Fruit fly (Drosophila melanogaster) whole organism, embryonic: ENCODE measurements around the gene CG9682.

ENCODE experiments used
- CG1233 ChIP-seq: fragments of 200-800 bp; sonication (Bioruptor generic); optimal IDR thresholded peaks from 4 replicates; lab custom pipeline; 2018; ENCODE audit warnings: missing biosample characterization, mild to moderate bottlenecking, missing genetic modification characterization
- CG14441 ChIP-seq: fragments of 200-800 bp; sonication (Bioruptor generic); IDR thresholded peaks from 2 replicates; pipeline ENCODE4 v1.3.6; 2022; ENCODE audit warnings: missing biosample characterization, missing genetic modification characterization
- CG15479 ChIP-seq: fragments of 200-800 bp; sonication (Bioruptor generic); optimal IDR thresholded peaks from 3 replicates; lab custom pipeline; 2019; ENCODE audit warnings: missing biosample characterization, mild to moderate bottlenecking, missing genetic modification characterization, moderate library complexity
- CG16779 ChIP-seq: fragments of 200-800 bp; sonication (Bioruptor generic); IDR thresholded peaks from 2 replicates; pipeline ENCODE4 v1.3.6; 2022; ENCODE audit warnings: missing biosample characterization, missing genetic modification characterization
- CG17385 ChIP-seq: fragments of 200-800 bp; sonication (Bioruptor generic); optimal IDR thresholded peaks from 3 replicates; lab custom pipeline; 2018; ENCODE audit warnings: missing biosample characterization, mild to moderate bottlenecking, missing genetic modification characterization
- CG17568 ChIP-seq: fragments of 200-800 bp; sonication (Bioruptor generic); optimal IDR thresholded peaks from 2 replicates; lab custom pipeline; 2018; ENCODE audit warnings: missing biosample characterization, mild to moderate bottlenecking, missing genetic modification characterization, moderate library complexity
- CG1832 ChIP-seq: fragments of 200-800 bp; sonication (Bioruptor generic); optimal IDR thresholded peaks from 2 replicates; lab custom pipeline; 2017; ENCODE audit warnings: missing biosample characterization, mild to moderate bottlenecking, missing genetic modification characterization, inconsistent platforms
- CG2129 ChIP-seq: fragments of 200-800 bp; sonication (Bioruptor generic); IDR thresholded peaks from 2 replicates; pipeline ENCODE4 v1.3.6; 2022; ENCODE audit warnings: missing biosample characterization, missing genetic modification characterization; ENCODE audit not compliant: partially characterized antibody
- CG34224 ChIP-seq: fragments of 200-800 bp; sonication (Bioruptor generic); IDR thresholded peaks from 3 replicates; pipeline ENCODE4 v1.3.6; 2022; ENCODE audit warnings: missing biosample characterization, missing genetic modification characterization; ENCODE audit not compliant: partially characterized antibody
- CG4360 ChIP-seq: fragments of 200-800 bp; sonication (Bioruptor generic); IDR thresholded peaks from 2 replicates; pipeline ENCODE4 v1.3.6; 2022; ENCODE audit warnings: missing biosample characterization, missing genetic modification characterization
- CG5180 ChIP-seq: fragments of 200-800 bp; sonication (Bioruptor generic); optimal IDR thresholded peaks from 3 replicates; lab custom pipeline; 2017; ENCODE audit warnings: missing biosample characterization, missing genetic modification characterization, mild to moderate bottlenecking, moderate library complexity, missing genetic modification reagents
- CG6254 ChIP-seq: fragments of 200-800 bp; sonication (Bioruptor generic); optimal IDR thresholded peaks from 3 replicates; lab custom pipeline; 2017; ENCODE audit warnings: mild to moderate bottlenecking, missing biosample characterization, missing genetic modification reagents, missing genetic modification characterization
- CG8388 ChIP-seq: fragments of 200-800 bp; sonication (Bioruptor generic); optimal IDR thresholded peaks from 2 replicates; lab custom pipeline; 2019; ENCODE audit warnings: missing biosample characterization, mild to moderate bottlenecking, missing genetic modification characterization, moderate library complexity
- CkIIα-i1 ChIP-seq: fragments of 200-800 bp; sonication (Bioruptor generic); IDR thresholded peaks from 2 replicates; pipeline ENCODE4 v1.3.6; 2022; ENCODE audit warnings: missing biosample characterization, missing genetic modification characterization
- D ChIP-seq, 2 experiments: fragments of 200-800 bp in 1 of 2; fragments of >200 bp in 1 of 2; sonication (Bioruptor generic) in 1 of 2; optimal IDR thresholded peaks; 2 replicates in 1 of 2; 3 replicates in 1 of 2; lab custom pipeline; 2017; ENCODE audit warnings: mild to moderate bottlenecking in 1 of 2, missing biosample characterization in 1 of 2, missing genetic modification characterization in 1 of 2, missing genetic modification reagents in 1 of 2
- Dfd ChIP-seq, 2 experiments: fragments of >200 bp; optimal IDR thresholded peaks; 2 replicates each; lab custom pipeline; 2017; ENCODE audit warnings: missing biosample characterization in 2 of 2, missing genetic modification characterization in 2 of 2
- Eip74EF ChIP-seq, 2 experiments: fragments of 200-800 bp in 1 of 2; fragments of >200 bp in 1 of 2; sonication (Bioruptor generic) in 1 of 2; optimal IDR thresholded peaks; 2 replicates each; lab custom pipeline; 2017 to 2019; ENCODE audit warnings: missing biosample characterization in 2 of 2, missing genetic modification characterization in 2 of 2, mild to moderate bottlenecking in 1 of 2, moderate library complexity in 1 of 2
- HmgZ ChIP-seq: fragments of 200-800 bp; sonication (Bioruptor generic); optimal IDR thresholded peaks from 2 replicates; lab custom pipeline; 2018; ENCODE audit warnings: missing biosample characterization, mild to moderate bottlenecking, missing genetic modification characterization
- Hr3 ChIP-seq: fragments of 200-800 bp; sonication (Bioruptor generic); optimal IDR thresholded peaks from 3 replicates; lab custom pipeline; 2016; ENCODE audit warnings: missing biosample characterization, missing genetic modification characterization
- Myb ChIP-seq: fragments of 200-800 bp; sonication (Bioruptor generic); optimal IDR thresholded peaks from 2 replicates; lab custom pipeline; 2016; ENCODE audit warnings: missing biosample characterization, missing genetic modification characterization
- NC2β ChIP-seq: fragments of 200-800 bp; sonication (Bioruptor generic); optimal IDR thresholded peaks from 2 replicates; lab custom pipeline; 2016; ENCODE audit warnings: missing biosample characterization, missing genetic modification characterization
- NFAT ChIP-seq: fragments of 200-800 bp; sonication (Bioruptor generic); IDR thresholded peaks from 2 replicates; pipeline ENCODE4 v1.3.6; 2022; ENCODE audit warnings: missing biosample characterization, missing genetic modification characterization
- Rx ChIP-seq: fragments of 200-800 bp; sonication (Bioruptor generic); IDR thresholded peaks from 2 replicates; pipeline ENCODE4 v1.3.6; 2022; ENCODE audit warnings: missing biosample characterization, missing genetic modification characterization
- abd-A ChIP-seq: fragments of 200-800 bp; sonication (Bioruptor generic); optimal IDR thresholded peaks from 3 replicates; lab custom pipeline; 2019; ENCODE audit warnings: missing biosample characterization, mild to moderate bottlenecking, missing genetic modification characterization, moderate library complexity
- cad ChIP-seq: fragments of >200 bp; optimal IDR thresholded peaks from 2 replicates; lab custom pipeline; 2017; ENCODE audit warnings: missing biosample characterization, missing genetic modification characterization
- cg ChIP-seq: fragments of 200-800 bp; sonication (Bioruptor generic); optimal IDR thresholded peaks from 3 replicates; lab custom pipeline; 2019; ENCODE audit warnings: missing biosample characterization, mild to moderate bottlenecking, missing genetic modification characterization, moderate library complexity
- knrl ChIP-seq: fragments of 200-800 bp; sonication (Bioruptor generic); IDR thresholded peaks from 3 replicates; pipeline ENCODE4 v1.3.6; 2022; ENCODE audit warnings: missing biosample characterization, missing genetic modification characterization; ENCODE audit not compliant: partially characterized antibody
- lbe ChIP-seq: fragments of 200-800 bp; sonication (Bioruptor generic); optimal IDR thresholded peaks from 2 replicates; lab custom pipeline; 2016; ENCODE audit warnings: missing biosample characterization, mild to moderate bottlenecking, missing genetic modification characterization
- nmo ChIP-seq: fragments of 200-800 bp; sonication (Bioruptor generic); optimal IDR thresholded peaks from 2 replicates; lab custom pipeline; 2018; ENCODE audit warnings: missing biosample characterization, mild to moderate bottlenecking, missing genetic modification characterization, moderate library complexity
- nom ChIP-seq: fragments of 200-800 bp; sonication (Bioruptor generic); optimal IDR thresholded peaks from 2 replicates; lab custom pipeline; 2017; ENCODE audit warnings: missing biosample characterization, missing genetic modification characterization, mild to moderate bottlenecking, moderate library complexity, missing genetic modification reagents
- onecut ChIP-seq: fragments of 200-800 bp; sonication (Bioruptor generic); IDR thresholded peaks from 2 replicates; pipeline ENCODE4 v1.3.6; 2022; ENCODE audit warnings: missing biosample characterization, missing genetic modification characterization
- pnt ChIP-seq: fragments of 200-800 bp; sonication (Bioruptor generic); optimal IDR thresholded peaks from 3 replicates; lab custom pipeline; 2016; ENCODE audit warnings: missing biosample characterization, missing genetic modification characterization
- seq ChIP-seq: fragments of 200-800 bp; sonication (Bioruptor generic); IDR thresholded peaks from 2 replicates; pipeline ENCODE4 v1.3.6; 2022; ENCODE audit warnings: missing biosample characterization, missing genetic modification characterization
- sqz ChIP-seq: fragments of 200-800 bp; sonication (Bioruptor generic); optimal IDR thresholded peaks from 3 replicates; lab custom pipeline; 2018; ENCODE audit warnings: missing biosample characterization, mild to moderate bottlenecking, missing genetic modification characterization
- tll ChIP-seq, 2 experiments: fragments of 200-800 bp in 1 of 2; fragments of >200 bp in 1 of 2; sonication (Bioruptor generic) in 1 of 2; optimal IDR thresholded peaks; 2 replicates each; lab custom pipeline; 2017 to 2019; ENCODE audit warnings: missing biosample characterization in 2 of 2, missing genetic modification characterization in 2 of 2, mild to moderate bottlenecking in 1 of 2, moderate library complexity in 1 of 2
- wek ChIP-seq: fragments of 200-800 bp; sonication (Bioruptor generic); optimal IDR thresholded peaks from 3 replicates; lab custom pipeline; 2018; ENCODE audit warnings: missing biosample characterization, mild to moderate bottlenecking, missing genetic modification characterization, moderate library complexity
- zen ChIP-seq: fragments of 200-800 bp; sonication (Bioruptor generic); optimal IDR thresholded peaks from 3 replicates; lab custom pipeline; 2018; ENCODE audit warnings: missing biosample characterization, mild to moderate bottlenecking, missing genetic modification characterization, moderate library complexity

CG9682 gene

dm6 chr3R:30273898-30274297 is 23.2 kb downstream of the CG9682 start (continued):
- TF ChIP-seq D (optimal IDR thresholded peaks at IDR 0.05; lab: Kevin White, UChicago) = peak; percentile 42
- TF ChIP-seq D (GFP tag; optimal IDR thresholded peaks at IDR 0.05; lab: Kevin White, UChicago) = no peak
- no peak for TF ChIP-seq CG14441 (GFP tag; lab: Robert Waterston, UW)
- no peak for TF ChIP-seq CG2129 (GFP tag; lab: Robert Waterston, UW)
- TF ChIP-seq seq = peak; percentile 45; the same call in 1 of the 2 replicates
- no peak for TF ChIP-seq CkIIα-i1
- 0 out of 2 replicates have a peak, but pooled peaks have one; percentile 21 for TF ChIP-seq NFAT (GFP tag; lab: Robert Waterston, UW)
- TF ChIP-seq Eip74EF (GFP tag; optimal IDR thresholded peaks at IDR 0.05; lab: Kevin White, UChicago) = no peak
- no peak for TF ChIP-seq CG8388 (GFP tag; lab: Kevin White, UChicago)
- peak; percentile 36 for TF ChIP-seq CG1832
- TF ChIP-seq CG5180 (GFP tag; lab: Kevin White, UChicago) = peak; percentile 56
- no peak for TF ChIP-seq wek
- TF ChIP-seq knrl (GFP tag; lab: Robert Waterston, UW) = no peak
- TF ChIP-seq CG6254 (GFP tag; lab: Kevin White, UChicago) = peak; percentile 86
- TF ChIP-seq Dfd (GFP tag; optimal IDR thresholded peaks at IDR 0.05; lab: Kevin White, UChicago) = no peak
- no peak for TF ChIP-seq lbe (GFP tag; lab: Kevin White, UChicago)
- TF ChIP-seq abd-A (tag; lab: Kevin White, UChicago) = peak; percentile 47

- peak; percentile 68 for TF ChIP-seq CG15479
- peak; percentile 19 for TF ChIP-seq cad (GFP tag; lab: Kevin White, UChicago)
- TF ChIP-seq Myb (GFP tag; lab: Kevin White, UChicago) = no peak
- TF ChIP-seq Rx (GFP tag; lab: Robert Waterston, UW) = no peak
- TF ChIP-seq CG16779 = no peak
- no peak for TF ChIP-seq CG17568 (GFP tag; lab: Kevin White, UChicago)
- no peak for TF ChIP-seq CG34224 (GFP tag; lab: Robert Waterston, UW)
- no peak for TF ChIP-seq NC2β (GFP tag; lab: Kevin White, UChicago)
- peak; percentile 20 for TF ChIP-seq cg (GFP tag; lab: Kevin White, UChicago)
- peak; percentile 57 for TF ChIP-seq sqz (GFP tag; lab: Kevin White, UChicago)
- no peak for TF ChIP-seq nmo
- TF ChIP-seq pnt (GFP tag; lab: Kevin White, UChicago) = no peak
- TF ChIP-seq nom (GFP tag; lab: Kevin White, UChicago) = no peak
- peak; percentile 55 for TF ChIP-seq zen (tag; lab: Kevin White, UChicago)
- peak in 1 of 2 experiments; percentile 93 for TF ChIP-seq tll (GFP tag; optimal IDR thresholded peaks at IDR 0.05; lab: Kevin White, UChicago)
- no peak for TF ChIP-seq Hr3
- TF ChIP-seq onecut (GFP tag; lab: Robert Waterston, UW) = no peak
- TF ChIP-seq CG17385 (GFP tag; lab: Kevin White, UChicago) = peak; percentile 56
- no peak for TF ChIP-seq CG1233 (GFP tag; lab: Kevin White, UChicago)
- no peak for TF ChIP-seq HmgZ (tag; lab: Kevin White, UChicago)
- TF ChIP-seq CG4360 = peak; percentile 76
- TF ChIP-seq, all 482 proteins: peak for 8
Measured at dm6 chr3R:30275970-30276369, 25.2 kb downstream of the CG9682 start.
